Fruit fly (Drosophila melanogaster) whole organism, embryonic: Measurements from ENCODE around the gene fiz.
A peak's percentile ranks its signal among the peaks of the same experiment; 100 is the strongest.

Experiments used
- Abd-B ChIP-seq: fragments of 200-800 bp; sonication (Bioruptor generic); optimal IDR thresholded peaks from 2 replicates; lab custom pipeline; 2018; ENCODE audit warnings: missing biosample characterization, mild to moderate bottlenecking, missing genetic modification characterization, moderate library complexity
- Bgb ChIP-seq: fragments of 200-800 bp; sonication (Bioruptor generic); IDR thresholded peaks from 2 replicates; pipeline ENCODE4 v1.3.6; 2022; ENCODE audit warnings: missing biosample characterization, missing genetic modification characterization; ENCODE audit not compliant: partially characterized antibody
- CG10959 ChIP-seq: fragments of 200-800 bp; sonication (Bioruptor generic); IDR thresholded peaks from 2 replicates; pipeline ENCODE4 v1.3.6; 2022; ENCODE audit warnings: missing biosample characterization, missing genetic modification characterization
- CG11723 ChIP-seq: fragments of 200-800 bp; sonication (Bioruptor generic); optimal IDR thresholded peaks from 2 replicates; lab custom pipeline; 2017; ENCODE audit warnings: missing biosample characterization, mild to moderate bottlenecking, missing genetic modification characterization
- CG14667 ChIP-seq: fragments of 200-800 bp; sonication (Bioruptor generic); IDR thresholded peaks from 2 replicates; pipeline ENCODE4 v1.3.6; 2022; ENCODE audit warnings: missing biosample characterization, missing genetic modification characterization
- CG14965 ChIP-seq: fragments of 200-800 bp; sonication (Bioruptor generic); optimal IDR thresholded peaks from 2 replicates; lab custom pipeline; 2016; ENCODE audit warnings: missing biosample characterization, missing genetic modification characterization, borderline replicate concordance
- CG16815 ChIP-seq: fragments of 200-800 bp; sonication (Bioruptor generic); optimal IDR thresholded peaks from 3 replicates; lab custom pipeline; 2017; ENCODE audit warnings: missing biosample characterization, mild to moderate bottlenecking, missing genetic modification characterization
- CG17385 ChIP-seq: fragments of 200-800 bp; sonication (Bioruptor generic); optimal IDR thresholded peaks from 3 replicates; lab custom pipeline; 2018; ENCODE audit warnings: missing biosample characterization, mild to moderate bottlenecking, missing genetic modification characterization
- CG2120 ChIP-seq: fragments of 200-800 bp; sonication (Bioruptor generic); optimal IDR thresholded peaks from 3 replicates; lab custom pipeline; 2016; ENCODE audit warnings: missing biosample characterization, missing genetic modification characterization
- CG7556 ChIP-seq: fragments of 200-800 bp; sonication (Bioruptor generic); optimal IDR thresholded peaks from 2 replicates; lab custom pipeline; 2017; ENCODE audit warnings: missing biosample characterization, mild to moderate bottlenecking, missing genetic modification characterization
- CG8359 ChIP-seq: fragments of 200-800 bp; sonication (Bioruptor generic); optimal IDR thresholded peaks from 2 replicates; lab custom pipeline; 2017; ENCODE audit warnings: missing biosample characterization, mild to moderate bottlenecking, missing genetic modification characterization, borderline replicate concordance
- CG9215 ChIP-seq: fragments of 200-800 bp; sonication (Bioruptor generic); IDR thresholded peaks from 2 replicates; pipeline ENCODE4 v1.3.6; 2022; ENCODE audit warnings: missing biosample characterization, missing genetic modification characterization
- CG9609 ChIP-seq: fragments of 200-800 bp; sonication (Bioruptor generic); optimal IDR thresholded peaks from 3 replicates; lab custom pipeline; 2016; ENCODE audit warnings: missing biosample characterization, missing genetic modification characterization
- CG9932 ChIP-seq: fragments of 200-800 bp; sonication (Bioruptor generic); IDR thresholded peaks from 2 replicates; pipeline ENCODE4 v1.3.6; 2022; ENCODE audit warnings: missing biosample characterization, missing genetic modification characterization
- Dek ChIP-seq: fragments of 200-800 bp; sonication (Bioruptor generic); optimal IDR thresholded peaks from 3 replicates; lab custom pipeline; 2019; ENCODE audit warnings: missing biosample characterization, mild to moderate bottlenecking, missing genetic modification characterization, moderate library complexity
- H2.0 ChIP-seq: fragments of 200-800 bp; sonication (Bioruptor generic); IDR thresholded peaks from 2 replicates; pipeline ENCODE4 v1.3.6; 2022; ENCODE audit warnings: missing biosample characterization, missing genetic modification characterization
- HLH54F ChIP-seq: fragments of 200-800 bp; sonication (Bioruptor generic); optimal IDR thresholded peaks from 3 replicates; lab custom pipeline; 2016; ENCODE audit warnings: missing biosample characterization, missing genetic modification characterization
- Hmx ChIP-seq: fragments of 200-800 bp; sonication (Bioruptor generic); optimal IDR thresholded peaks from 2 replicates; lab custom pipeline; 2016; ENCODE audit warnings: missing biosample characterization, missing genetic modification characterization
- Hr51 ChIP-seq, 2 experiments: fragments of 200-800 bp; sonication (Bioruptor generic); optimal IDR thresholded peaks; 2 replicates in 1 of 2; 3 replicates in 1 of 2; lab custom pipeline; 2016 to 2018; ENCODE audit warnings: missing biosample characterization in 2 of 2, missing genetic modification characterization in 2 of 2, mild to moderate bottlenecking in 1 of 2, moderate library complexity in 1 of 2
- Hsf ChIP-seq: fragments of 200-800 bp; sonication (Bioruptor generic); optimal IDR thresholded peaks from 3 replicates; lab custom pipeline; 2016; ENCODE audit warnings: missing biosample characterization, missing genetic modification characterization
- Lpt ChIP-seq: fragments of >200 bp; optimal IDR thresholded peaks from 2 replicates; lab custom pipeline; 2018; ENCODE audit warnings: missing biosample characterization, missing genetic modification characterization
- Nf-YC ChIP-seq: fragments of 200-800 bp; optimal IDR thresholded peaks from 3 replicates; lab custom pipeline; 2019; ENCODE audit warnings: missing biosample characterization, mild to moderate bottlenecking, missing genetic modification characterization, moderate library complexity
- Oli ChIP-seq: fragments of 200-800 bp; sonication (Bioruptor generic); optimal IDR thresholded peaks from 2 replicates; lab custom pipeline; 2018; ENCODE audit warnings: missing biosample characterization, mild to moderate bottlenecking, missing genetic modification characterization, moderate library complexity
- Opbp ChIP-seq: fragments of 200-800 bp; sonication (Bioruptor generic); IDR thresholded peaks from 3 replicates; pipeline ENCODE4 v1.3.6; 2022; ENCODE audit warnings: missing biosample characterization, missing genetic modification characterization; ENCODE audit not compliant: partially characterized antibody
- PHDP ChIP-seq: fragments of 200-800 bp; sonication (Bioruptor generic); optimal IDR thresholded peaks from 3 replicates; lab custom pipeline; 2018; ENCODE audit warnings: missing biosample characterization, mild to moderate bottlenecking, missing genetic modification characterization, moderate library complexity
- Sox102F ChIP-seq: fragments of 200-800 bp; sonication (Bioruptor generic); optimal IDR thresholded peaks from 2 replicates; lab custom pipeline; 2018; ENCODE audit warnings: missing biosample characterization, mild to moderate bottlenecking, missing genetic modification characterization, moderate library complexity
- Xrp1 ChIP-seq: fragments of 200-800 bp; sonication (Bioruptor generic); IDR thresholded peaks from 2 replicates; pipeline ENCODE4 v1.3.6; 2022; ENCODE audit warnings: missing biosample characterization, missing genetic modification characterization
- YL-1 ChIP-seq: fragments of 200-800 bp; sonication (Bioruptor generic); optimal IDR thresholded peaks from 3 replicates; lab custom pipeline; 2017; ENCODE audit warnings: missing biosample characterization, mild to moderate bottlenecking, missing genetic modification characterization
- caup ChIP-seq: fragments of 200-800 bp; sonication (Bioruptor generic); optimal IDR thresholded peaks from 3 replicates; lab custom pipeline; 2017; ENCODE audit warnings: missing biosample characterization, mild to moderate bottlenecking, missing genetic modification characterization, moderate library complexity; ENCODE audit not compliant: severe bottlenecking
- da ChIP-seq: fragments of 200-800 bp; sonication (Bioruptor generic); optimal IDR thresholded peaks from 2 replicates; lab custom pipeline; 2016; ENCODE audit warnings: missing biosample characterization, missing genetic modification characterization
- ewg ChIP-seq: fragments of 200-800 bp; sonication (Bioruptor generic); optimal IDR thresholded peaks from 3 replicates; lab custom pipeline; 2017; ENCODE audit warnings: mild to moderate bottlenecking, missing biosample characterization, missing genetic modification reagents, missing genetic modification characterization
- fd96Cb ChIP-seq: fragments of 200-800 bp; sonication (Bioruptor generic); optimal IDR thresholded peaks from 2 replicates; lab custom pipeline; 2018; ENCODE audit warnings: missing biosample characterization, mild to moderate bottlenecking, missing genetic modification characterization, moderate library complexity
- gcm ChIP-seq: fragments of 200-800 bp; sonication (Bioruptor generic); optimal IDR thresholded peaks from 2 replicates; lab custom pipeline; 2019; ENCODE audit warnings: missing biosample characterization, mild to moderate bottlenecking, missing genetic modification characterization, moderate library complexity
- gro ChIP-seq: fragments of 200-800 bp; sonication (Bioruptor generic); optimal IDR thresholded peaks from 2 replicates; lab custom pipeline; 2016; ENCODE audit warnings: missing biosample characterization, missing genetic modification characterization
- hkb ChIP-seq, 2 experiments: fragments of 200-800 bp in 1 of 2; fragments of >200 bp in 1 of 2; sonication (Bioruptor generic) in 1 of 2; IDR thresholded peaks in 1 of 2; optimal IDR thresholded peaks in 1 of 2; 2 replicates each; pipeline versions ENCODE4 v1.3.6 to Lab custom; 2017 to 2022; ENCODE audit warnings: missing biosample characterization in 1 of 2, missing genetic modification characterization in 1 of 2
- nerfin-1 ChIP-seq: fragments of 200-800 bp; sonication (Bioruptor generic); optimal IDR thresholded peaks from 3 replicates; lab custom pipeline; 2019; ENCODE audit warnings: missing biosample characterization, mild to moderate bottlenecking, missing genetic modification characterization, moderate library complexity
- nmo ChIP-seq: fragments of 200-800 bp; sonication (Bioruptor generic); optimal IDR thresholded peaks from 2 replicates; lab custom pipeline; 2018; ENCODE audit warnings: missing biosample characterization, mild to moderate bottlenecking, missing genetic modification characterization, moderate library complexity
- sens ChIP-seq: fragments of 200-800 bp; sonication (Bioruptor generic); peaks from one replicate; lab custom pipeline; 2016; ENCODE audit warnings: missing biosample characterization, missing genetic modification characterization
- sens-2 ChIP-seq: fragments of 200-800 bp; sonication (Bioruptor generic); IDR thresholded peaks from 2 replicates; pipeline ENCODE4 v1.3.6; 2022; ENCODE audit warnings: missing biosample characterization, missing genetic modification characterization
- sim ChIP-seq: fragments of 200-800 bp; sonication (Bioruptor generic); IDR thresholded peaks from 2 replicates; pipeline ENCODE4 v1.3.6; 2022; ENCODE audit warnings: missing biosample characterization, missing genetic modification characterization
- sisA ChIP-seq: fragments of 200-800 bp; sonication (Bioruptor generic); IDR thresholded peaks from 2 replicates; pipeline ENCODE4 v1.3.6; 2022; ENCODE audit warnings: missing biosample characterization, missing genetic modification characterization
- sna ChIP-seq: fragments of 200-800 bp; sonication (Bioruptor generic); IDR thresholded peaks from 2 replicates; pipeline ENCODE4 v1.3.6; 2022; ENCODE audit warnings: missing biosample characterization, missing genetic modification characterization; ENCODE audit not compliant: partially characterized antibody
- sqz ChIP-seq: fragments of 200-800 bp; sonication (Bioruptor generic); optimal IDR thresholded peaks from 3 replicates; lab custom pipeline; 2018; ENCODE audit warnings: missing biosample characterization, mild to moderate bottlenecking, missing genetic modification characterization
- tap ChIP-seq: fragments of 200-800 bp; optimal IDR thresholded peaks from 3 replicates; lab custom pipeline; 2019; ENCODE audit warnings: missing biosample characterization, mild to moderate bottlenecking, missing genetic modification characterization, moderate library complexity
- tll ChIP-seq, 2 experiments: fragments of 200-800 bp in 1 of 2; fragments of >200 bp in 1 of 2; sonication (Bioruptor generic) in 1 of 2; optimal IDR thresholded peaks; 2 replicates each; lab custom pipeline; 2017 to 2019; ENCODE audit warnings: missing biosample characterization in 2 of 2, missing genetic modification characterization in 2 of 2, mild to moderate bottlenecking in 1 of 2, moderate library complexity in 1 of 2
- unpg ChIP-seq: fragments of 200-800 bp; sonication (Bioruptor generic); optimal IDR thresholded peaks from 3 replicates; lab custom pipeline; 2018; ENCODE audit warnings: missing biosample characterization, mild to moderate bottlenecking, missing genetic modification characterization, moderate library complexity
- vvl ChIP-seq: fragments of 200-800 bp; sonication (Bioruptor generic); IDR thresholded peaks from 2 replicates; pipeline ENCODE4 v1.3.6; 2022; ENCODE audit warnings: missing biosample characterization, missing genetic modification characterization

The fiz gene

dm6 chrX:14952097-14952844 lies 42.8 kb upstream of the fiz start (continued):
- TF ChIP-seq Opbp (GFP tag; lab: Robert Waterston, UW) (no peak), caup (no peak), da (no peak), sisA (GFP tag; lab: Robert Waterston, UW) (0 out of 2 replicates have a peak, but pooled peaks have one; percentile 25), vvl (GFP tag; lab: Robert Waterston, UW) (peak; percentile 85; the same call in 1 of the 2 replicates), CG9932 (GFP tag; lab: Robert Waterston, UW) (no peak), Abd-B (no peak), Hmx (GFP tag; lab: Kevin White, UChicago) (no peak), CG16815 (GFP tag; lab: Kevin White, UChicago) (peak; percentile 10), Oli (tag; lab: Kevin White, UChicago) (peak; percentile 57), Hsf (GFP tag; lab: Kevin White, UChicago) (peak; percentile 16), YL-1 (GFP tag; lab: Kevin White, UChicago) (no peak), HLH54F (GFP tag; lab: Kevin White, UChicago) (no peak), CG8359 (peak; percentile 30), Xrp1 (GFP tag; lab: Robert Waterston, UW) (peak; percentile 73), CG9215 (GFP tag; lab: Robert Waterston, UW) (no peak), sens-2 (GFP tag; lab: Robert Waterston, UW) (0 out of 2 replicates have a peak, but pooled peaks have one; percentile 22), gcm (GFP tag; lab: Kevin White, UChicago) (peak; percentile 11), sens (GFP tag; lab: Kevin White, UChicago) (peak; percentile 90), CG7556 (GFP tag; lab: Kevin White, UChicago) (peak; percentile 49), CG11723 (GFP tag; lab: Kevin White, UChicago) (peak; percentile 0), Bgb (GFP tag; lab: Robert Waterston, UW) (no peak), ewg (GFP tag; lab: Kevin White, UChicago) (peak; percentile 44), Lpt (GFP tag; lab: Kevin White, UChicago) (no peak), Nf-YC (no peak), CG9609 (peak; percentile 10), sim (GFP tag; lab: Robert Waterston, UW) (peak; percentile 15; the same call in 1 of the 2 replicates), CG10959 (GFP tag; lab: Robert Waterston, UW) (0 out of 2 replicates have a peak, but pooled peaks have one; percentile 36), nmo (GFP tag; lab: Kevin White, UChicago) (peak; percentile 56), CG17385 (peak; percentile 48), sna (GFP tag; lab: Robert Waterston, UW) (no peak), unpg (GFP tag; lab: Kevin White, UChicago) (peak; percentile 41), hkb (optimal IDR thresholded peaks at IDR 0.05; lab: Kevin White, UChicago) (no peak), hkb (GFP tag; IDR thresholded peaks at IDR 0.05; lab: Robert Waterston, UW) (peak; percentile 29; the same call in 1 of the 2 replicates), Hr51 (GFP tag; optimal IDR thresholded peaks at IDR 0.05; lab: Kevin White, UChicago) (peak in 1 of 2 experiments; percentile 70), CG14667 (GFP tag; lab: Robert Waterston, UW) (peak; percentile 19; the same call in 1 of the 2 replicates), fd96Cb (tag; lab: Kevin White, UChicago) (peak; percentile 54), CG14965 (GFP tag; lab: Kevin White, UChicago) (no peak), Sox102F (peak; percentile 74), tap (tag; lab: Kevin White, UChicago) (no peak), nerfin-1 (peak; percentile 11), PHDP (tag; lab: Kevin White, UChicago) (peak; percentile 27), sqz (GFP tag; lab: Kevin White, UChicago) (peak; percentile 33), H2.0 (GFP tag; lab: Robert Waterston, UW) (peak; percentile 34), CG2120 (GFP tag; lab: Kevin White, UChicago) (no peak), tll (GFP tag; optimal IDR thresholded peaks at IDR 0.05; lab: Kevin White, UChicago) (no peak), gro (GFP tag; lab: Kevin White, UChicago) (no peak), Dek (tag; lab: Kevin White, UChicago) (peak; percentile 1)
